Fruit fly (Drosophila melanogaster) whole organism, pupa: ENCODE results near the gene ago.
A peak's percentile ranks its signal among the peaks of the same experiment; 100 is the strongest.

Experiments
- CG14655 ChIP-seq: fragments of 200-800 bp; sonication (Bioruptor generic); optimal IDR thresholded peaks from 3 replicates; lab custom pipeline; 2017; ENCODE audit warnings: mild to moderate bottlenecking, missing biosample characterization, missing genetic modification reagents, missing genetic modification characterization
- CG34367 ChIP-seq: fragments of 200-800 bp; sonication (Bioruptor generic); optimal IDR thresholded peaks from 2 replicates; lab custom pipeline; 2018; ENCODE audit warnings: missing biosample characterization, mild to moderate bottlenecking, missing genetic modification characterization
- CG8159 ChIP-seq: fragments of 200-800 bp; sonication (Bioruptor generic); optimal IDR thresholded peaks from 3 replicates; lab custom pipeline; 2018; ENCODE audit warnings: missing biosample characterization, mild to moderate bottlenecking, missing genetic modification characterization, moderate library complexity
- Ets98B ChIP-seq: fragments of 200-800 bp; sonication (Bioruptor generic); IDR thresholded peaks from 2 replicates; pipeline ENCODE4 v1.3.6; 2022; ENCODE audit warnings: missing biosample characterization, missing genetic modification characterization
- Pif1A ChIP-seq: fragments of 200-800 bp; sonication (Bioruptor generic); optimal IDR thresholded peaks from 3 replicates; lab custom pipeline; 2016; ENCODE audit warnings: missing biosample characterization, missing genetic modification characterization
- Snoo ChIP-seq: fragments of 200-800 bp; sonication (Bioruptor generic); optimal IDR thresholded peaks from 3 replicates; lab custom pipeline; 2017; ENCODE audit warnings: missing biosample characterization, mild to moderate bottlenecking, missing genetic modification characterization, inconsistent platforms

DNA sequence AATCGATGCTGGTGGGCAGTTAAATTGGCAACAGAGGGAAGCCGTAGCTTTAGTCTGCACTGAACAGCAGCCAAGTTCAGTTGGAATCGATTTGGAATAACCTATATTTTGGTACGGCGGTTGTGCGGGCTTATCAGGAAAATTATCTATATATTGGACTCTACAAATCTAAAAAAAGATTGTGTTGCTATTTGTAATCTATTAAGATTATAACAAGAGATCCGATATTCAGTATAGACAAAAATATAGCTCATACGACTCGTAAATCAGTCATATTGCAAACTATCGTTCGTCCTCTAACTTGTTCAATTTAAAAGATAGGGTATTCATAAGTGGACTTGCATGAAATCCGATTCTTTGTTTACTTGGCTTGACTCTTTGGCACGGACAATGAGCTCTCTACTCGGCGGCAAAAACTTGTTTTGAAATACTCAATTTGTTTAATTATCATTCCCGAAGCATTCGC, 34.5 kb upstream of the ago start, which contains the start of gene Hexo1:
- TF ChIP-seq Snoo (tag; lab: Kevin White, UChicago) (peak; percentile 65), CG34367 (tag; lab: Kevin White, UChicago) (peak; percentile 53), Pif1A (no peak), Ets98B (GFP tag; lab: Robert Waterston, UW) (peak; percentile 52), CG14655 (no peak), CG8159 (peak; percentile 68)
